Worm (Caenorhabditis elegans): ENCODE results near the gene dars-1.

Gene dars-1

ce11 chrIII:9521410-9522090 is 30.5 kb upstream of the dars-1 start, which contains the start of the genes clu-1 and prp-40 (continued):
- TF ChIP-seq egrh-3 (GFP tag; IDR thresholded peaks at IDR 0.05) (no peak), F57A8.1 (GFP tag; optimal IDR thresholded peaks at IDR 0.05) (no peak), attf-6 (GFP tag; IDR thresholded peaks at IDR 0.05) (no peak), rcor-1 (GFP tag; IDR thresholded peaks at IDR 0.05) (peak; percentile 70), madf-8 (GFP tag; conservative IDR thresholded peaks at IDR 0.05) (peak; percentile 45), aptf-2 (GFP tag; conservative IDR thresholded peaks at IDR 0.05) (no peak), die-1 (tag; optimal IDR thresholded peaks at IDR 0.05) (no peak), lin-26 (GFP tag; IDR thresholded peaks at IDR 0.05) (no peak), zfh-2 (GFP tag; conservative IDR thresholded peaks at IDR 0.05) (no peak; the same call in 1 of the 2 replicates), ceh-100 (GFP tag; IDR thresholded peaks at IDR 0.05) (peak; percentile 77), let-607 (tag; optimal IDR thresholded peaks at IDR 0.05) (peak in 1 of 2 experiments; percentile 54), madf-6 (GFP tag; IDR thresholded peaks at IDR 0.05) (peak; percentile 79), F57C9.4 (tag; optimal IDR thresholded peaks at IDR 0.05) (no peak), snpc-1.3 (tag; optimal IDR thresholded peaks at IDR 0.05; ENCODE audit: insufficient read depth) (peak; percentile 76), T26A5.8 (tag; optimal IDR thresholded peaks at IDR 0.05) (no peak), C06A6.2 (GFP tag; conservative IDR thresholded peaks at IDR 0.05) (peak; percentile 54; the same call in 1 of the 2 replicates), ceh-40 (GFP tag; IDR thresholded peaks at IDR 0.05) (no peak), ztf-25 (GFP tag; IDR thresholded peaks at IDR 0.05) (no peak), sea-2 (GFP tag; IDR thresholded peaks at IDR 0.05) (no peak), B0019.2 (GFP tag; conservative IDR thresholded peaks at IDR 0.05) (0 out of 2 replicates have a peak, but pooled peaks have one; percentile 33), hmg-20 (GFP tag; IDR thresholded peaks at IDR 0.05) (peak; percentile 64; the same call in 1 of the 2 replicates), D2030.7 (GFP tag; IDR thresholded peaks at IDR 0.05) (peak; percentile 79), dox-1 (GFP tag; IDR thresholded peaks at IDR 0.05) (peak; percentile 94), nhr-80 (tag; optimal IDR thresholded peaks at IDR 0.05) (peak; percentile 76), madf-10 (tag; optimal IDR thresholded peaks at IDR 0.05) (peak; percentile 23), F37B4.10 (GFP tag; IDR thresholded peaks at IDR 0.05) (no peak), nhr-120 (GFP tag; IDR thresholded peaks at IDR 0.05) (no peak), F10E7.11 (tag; optimal IDR thresholded peaks at IDR 0.05) (no peak), unc-62 (GFP tag; optimal IDR thresholded peaks at IDR 0.05) (no peak), mel-28 (tag; optimal IDR thresholded peaks at IDR 0.05; ENCODE audit: borderline replicate concordance) (no peak)

- TF ChIP-seq snpc-3.4 (tag; optimal IDR thresholded peaks at IDR 0.05) (peak; percentile 8), D2030.7 (GFP tag; IDR thresholded peaks at IDR 0.05) (no peak)
Observed at ce11 chrIII:9516148-9516547, 25.1 kb upstream of the dars-1 start, which contains the start of gene F55H2.7. F55H2.7 (minus strand) TSS chrIII:9516248.

- no peak for TF ChIP-seq die-1 (tag; optimal IDR thresholded peaks at IDR 0.05)
Observed at ce11 chrIII:9513569-9513968, 22.6 kb upstream of the dars-1 start, which contains the start of gene F55H2.8. F55H2.8 (plus strand) TSS chrIII:9513869.

ce11 chrIII:9513006-9513405 is 22.0 kb upstream of the dars-1 start:
- TF ChIP-seq let-607 (tag; optimal IDR thresholded peaks at IDR 0.05) = no peak
- TF ChIP-seq F23B12.7 (tag; optimal IDR thresholded peaks at IDR 0.05; ENCODE audit: insufficient read depth) = no peak
- no peak for TF ChIP-seq dox-1 (GFP tag; IDR thresholded peaks at IDR 0.05)
- 0 out of 2 replicates have a peak, but pooled peaks have one; percentile 29 for TF ChIP-seq Y79H2A.3 (GFP tag; conservative IDR thresholded peaks at IDR 0.05)
- TF ChIP-seq T26A5.8 (tag; optimal IDR thresholded peaks at IDR 0.05) = no peak
- no peak for TF ChIP-seq ccch-3 (GFP tag; optimal IDR thresholded peaks at IDR 0.05)
- TF ChIP-seq attf-6 (GFP tag; IDR thresholded peaks at IDR 0.05) = no peak
- peak; percentile 14 for TF ChIP-seq hrde-1 (tag; optimal IDR thresholded peaks at IDR 0.05; ENCODE audit: borderline replicate concordance)
- no peak for TF ChIP-seq egrh-3 (GFP tag; IDR thresholded peaks at IDR 0.05)
- TF ChIP-seq madf-3 (GFP tag; IDR thresholded peaks at IDR 0.05) = no peak
- TF ChIP-seq hmg-20 (GFP tag; IDR thresholded peaks at IDR 0.05) = no peak
- TF ChIP-seq ztf-3 (GFP tag; optimal IDR thresholded peaks at IDR 0.05) = no peak
- TF ChIP-seq hmg-1.2 (GFP tag; IDR thresholded peaks at IDR 0.05) = 0 out of 2 replicates have a peak, but pooled peaks have one; percentile 17
- no peak for TF ChIP-seq Y53G8AR.9 (GFP tag; conservative IDR thresholded peaks at IDR 0.05)
- no peak for TF ChIP-seq zim-3 (tag; optimal IDR thresholded peaks at IDR 0.05)
- TF ChIP-seq athp-1 (tag; optimal IDR thresholded peaks at IDR 0.05) = peak; percentile 8
- peak; percentile 92 for TF ChIP-seq him-1 (tag; optimal IDR thresholded peaks at IDR 0.05)

All from whole organism, young adult.